Worm (Caenorhabditis elegans): ENCODE results near the gene mrps-24.

mrps-24 gene

ce11 chrIV:7692451-7692850 lies 17.4 kb upstream of the mrps-24 start:
- peak; percentile 92 for TF ChIP-seq aha-1 (tag)
- TF ChIP-seq mdl-1 (tag; optimal IDR thresholded peaks at IDR 0.05), result no peak
- no peak for TF ChIP-seq saeg-2 (GFP tag; IDR thresholded peaks at IDR 0.05)

ce11 chrIV:7698320-7698719 lies 11.5 kb upstream of the mrps-24 start, which contains the start of gene flp-13:
Gene flp-13, minus strand, starts transcription at chrIV:7698420.
- TF ChIP-seq ama-1 (optimal IDR thresholded peaks at IDR 0.05), result no peak
- no peak for TF ChIP-seq ztf-11 (tag; optimal IDR thresholded peaks at IDR 0.05)
- TF ChIP-seq zfp-3 (GFP tag; conservative IDR thresholded peaks at IDR 0.05), result no peak
- no peak for TF ChIP-seq zfp-2 (tag; optimal IDR thresholded peaks at IDR 0.05)
- no peak for TF ChIP-seq Y75B8A.6 (GFP tag; IDR thresholded peaks at IDR 0.05)
- TF ChIP-seq snpc-4 (tag; optimal IDR thresholded peaks at IDR 0.05), result no peak
- TF ChIP-seq nhr-41 (GFP tag; IDR thresholded peaks at IDR 0.05), result no peak
- TF ChIP-seq dve-1 (tag; optimal IDR thresholded peaks at IDR 0.05; ENCODE audit: insufficient read depth), result no peak
- TF ChIP-seq sdz-12 (GFP tag; optimal IDR thresholded peaks at IDR 0.05), result no peak
- no peak for TF ChIP-seq mdt-29 (GFP tag; IDR thresholded peaks at IDR 0.05)

ce11 chrIV:7706805-7707204 lies 3.0 kb upstream of the mrps-24 start, which contains the start of gene F33D4.4:
Gene F33D4.4, minus strand, starts transcription at chrIV:7706905.
- TF ChIP-seq sdz-12 (GFP tag; optimal IDR thresholded peaks at IDR 0.05) (no peak), dmd-6 (GFP tag; IDR thresholded peaks at IDR 0.05) (0 out of 2 replicates have a peak, but pooled peaks have one; percentile 12), lir-3 (tag; optimal IDR thresholded peaks at IDR 0.05) (no peak), nhr-76 (tag; optimal IDR thresholded peaks at IDR 0.05) (no peak), F26F4.8 (GFP tag; conservative IDR thresholded peaks at IDR 0.05) (no peak), dmd-8 (GFP tag; IDR thresholded peaks at IDR 0.05) (no peak), mxl-2 (GFP tag; conservative IDR thresholded peaks at IDR 0.05) (no peak), F49E8.2 (tag; optimal IDR thresholded peaks at IDR 0.05; ENCODE audit: borderline replicate concordance) (no peak), madf-9 (GFP tag; conservative IDR thresholded peaks at IDR 0.05) (no peak), nhr-28 (tag; optimal IDR thresholded peaks at IDR 0.05) (peak; percentile 55)

ce11 chrIV:7710824-7711223 lies 979 bp downstream of the mrps-24 start, which contains the start of gene nhr-8:
Gene nhr-8, plus strand, starts transcription at chrIV:7710983.
- 0 out of 2 replicates have a peak, but pooled peaks have one; percentile 29 for TF ChIP-seq saeg-2 (GFP tag; IDR thresholded peaks at IDR 0.05)
- peak; percentile 67 for TF ChIP-seq lin-1 (GFP tag; IDR thresholded peaks at IDR 0.05)
- TF ChIP-seq tra-1 (GFP tag; IDR thresholded peaks at IDR 0.05), result peak; percentile 58; the same call in 1 of the 2 replicates
- peak; percentile 51 for TF ChIP-seq T20F7.1 (GFP tag; optimal IDR thresholded peaks at IDR 0.05)
- TF ChIP-seq daf-16 (GFP tag; optimal IDR thresholded peaks at IDR 0.05), result no peak
- peak; percentile 80 for TF ChIP-seq daf-16 (tag; optimal IDR thresholded peaks at IDR 0.05)
- TF ChIP-seq dmd-6 (GFP tag; IDR thresholded peaks at IDR 0.05), result peak; percentile 92
- TF ChIP-seq nhr-48 (tag; optimal IDR thresholded peaks at IDR 0.05), result peak; percentile 15
- TF ChIP-seq dve-1 (tag; optimal IDR thresholded peaks at IDR 0.05; ENCODE audit: insufficient read depth), result peak; percentile 92
- TF ChIP-seq hif-1 (tag; optimal IDR thresholded peaks at IDR 0.05), result no peak
- peak; percentile 50 for TF ChIP-seq lin-38 (GFP tag; IDR thresholded peaks at IDR 0.05)
- no peak for TF ChIP-seq sdz-12 (GFP tag; optimal IDR thresholded peaks at IDR 0.05)
- TF ChIP-seq mxl-3 (GFP tag; optimal IDR thresholded peaks at IDR 0.05), result peak; percentile 26
- TF ChIP-seq egl-27 (tag; optimal IDR thresholded peaks at IDR 0.05), result no peak
- TF ChIP-seq nhr-102 (tag; optimal IDR thresholded peaks at IDR 0.05), result peak; percentile 40
- TF ChIP-seq nhr-28 (tag; optimal IDR thresholded peaks at IDR 0.05), result peak; percentile 93
- no peak for TF ChIP-seq cey-2 (tag; optimal IDR thresholded peaks at IDR 0.05; ENCODE audit: borderline replicate concordance, insufficient read depth)
- no peak for TF ChIP-seq hmg-1.1 (GFP tag; IDR thresholded peaks at IDR 0.05)
- peak; percentile 2 for TF ChIP-seq ztf-7 (tag; optimal IDR thresholded peaks at IDR 0.05)
- peak; percentile 16 for TF ChIP-seq nhr-6 (tag; optimal IDR thresholded peaks at IDR 0.05)
- peak; percentile 81 for TF ChIP-seq php-3 (GFP tag; IDR thresholded peaks at IDR 0.05)
- TF ChIP-seq lsy-2 (tag; optimal IDR thresholded peaks at IDR 0.05), result peak in 1 of 2 experiments; percentile 29
- TF ChIP-seq hlh-11 (tag; optimal IDR thresholded peaks at IDR 0.05), result peak; percentile 87
- peak; percentile 97 for TF ChIP-seq pqm-1 (tag; optimal IDR thresholded peaks at IDR 0.05)
- TF ChIP-seq hlh-30 (tag; optimal IDR thresholded peaks at IDR 0.05; ENCODE audit: insufficient read depth), result peak; percentile 23
- TF ChIP-seq mep-1 (tag; optimal IDR thresholded peaks at IDR 0.05), result peak; percentile 54
- TF ChIP-seq mes-2 (tag; optimal IDR thresholded peaks at IDR 0.05; ENCODE audit: poor library complexity, severe bottlenecking), result peak; percentile 17
- TF ChIP-seq nhr-77 (tag; optimal IDR thresholded peaks at IDR 0.05), result peak; percentile 63
- no peak for TF ChIP-seq D1046.2 (GFP tag; IDR thresholded peaks at IDR 0.05)

Data from whole organism, L4 larva.